Fruit fly (Drosophila melanogaster): ENCODE results near the gene CG31404.

CG31404 gene

dm6 chr3R:19377125-19377524, 1.3 kb upstream of the CG31404 start, which contains the start of gene CG31245:
CG31245 (minus strand) TSS chr3R:19377225.
- TF ChIP-seq D1 (tag; optimal IDR thresholded peaks at IDR 0.05) (no peak), CG15710 (tag; optimal IDR thresholded peaks at IDR 0.05) (no peak), CG13204 (GFP tag; optimal IDR thresholded peaks at IDR 0.05) (no peak), CG32121 (GFP tag; IDR thresholded peaks at IDR 0.05) (no peak), CG4496 (GFP tag; IDR thresholded peaks at IDR 0.05) (no peak), CG8159 (tag; optimal IDR thresholded peaks at IDR 0.05) (no peak), gl (tag; optimal IDR thresholded peaks at IDR 0.05) (no peak), EcR (GFP tag; optimal IDR thresholded peaks at IDR 0.05) (no peak), CG12605 (GFP tag; IDR thresholded peaks at IDR 0.05) (no peak), CG9948 (tag; optimal IDR thresholded peaks at IDR 0.05) (no peak), Pif1A (GFP tag; optimal IDR thresholded peaks at IDR 0.05) (no peak), CG10348 (GFP tag; IDR thresholded peaks at IDR 0.05) (no peak)

- TF ChIP-seq D1 (tag; optimal IDR thresholded peaks at IDR 0.05): no peak
- TF ChIP-seq CG14655 (GFP tag; optimal IDR thresholded peaks at IDR 0.05): no peak
- no peak for TF ChIP-seq rn (GFP tag; IDR thresholded peaks at IDR 0.05)
- TF ChIP-seq CG15710 (tag; optimal IDR thresholded peaks at IDR 0.05): no peak
- TF ChIP-seq CG4496 (GFP tag; IDR thresholded peaks at IDR 0.05): no peak
- TF ChIP-seq CG8159 (tag; optimal IDR thresholded peaks at IDR 0.05): no peak
- TF ChIP-seq CG32121 (GFP tag; IDR thresholded peaks at IDR 0.05): no peak
- TF ChIP-seq Pif1B (GFP tag; optimal IDR thresholded peaks at IDR 0.05): no peak
- no peak for TF ChIP-seq fd96Ca (GFP tag; IDR thresholded peaks at IDR 0.05)
- no peak for TF ChIP-seq CG10348 (GFP tag; IDR thresholded peaks at IDR 0.05)
- no peak for TF ChIP-seq EcR (GFP tag; optimal IDR thresholded peaks at IDR 0.05)
- TF ChIP-seq CG8301 (tag; optimal IDR thresholded peaks at IDR 0.05): no peak
- no peak for TF ChIP-seq CG13204 (GFP tag; optimal IDR thresholded peaks at IDR 0.05)
- no peak for TF ChIP-seq Pif1A (GFP tag; optimal IDR thresholded peaks at IDR 0.05)
- TF ChIP-seq gl (tag; optimal IDR thresholded peaks at IDR 0.05): no peak
Observed at dm6 chr3R:19374689-19375088, 1.1 kb downstream of the CG31404 start, which contains the start of gene CG3581. CG3581 (minus strand) TSS chr3R:19374789.

dm6 chr3R:19370693-19371092, 5.1 kb downstream of the CG31404 start:
- TF ChIP-seq CG17806 (tag; optimal IDR thresholded peaks at IDR 0.05) (no peak), CG4496 (GFP tag; IDR thresholded peaks at IDR 0.05) (no peak), EcR (GFP tag; optimal IDR thresholded peaks at IDR 0.05) (no peak), fd96Ca (GFP tag; IDR thresholded peaks at IDR 0.05) (no peak), rn (GFP tag; IDR thresholded peaks at IDR 0.05) (no peak), CG15710 (tag; optimal IDR thresholded peaks at IDR 0.05) (no peak), Pif1B (GFP tag; optimal IDR thresholded peaks at IDR 0.05) (no peak), CG9948 (tag; optimal IDR thresholded peaks at IDR 0.05) (no peak), gl (tag; optimal IDR thresholded peaks at IDR 0.05) (no peak), CG8159 (tag; optimal IDR thresholded peaks at IDR 0.05) (no peak), CG10348 (GFP tag; IDR thresholded peaks at IDR 0.05) (no peak), CG32121 (GFP tag; IDR thresholded peaks at IDR 0.05) (no peak), CG13204 (GFP tag; optimal IDR thresholded peaks at IDR 0.05) (no peak), D1 (tag; optimal IDR thresholded peaks at IDR 0.05) (no peak), Pif1A (GFP tag; optimal IDR thresholded peaks at IDR 0.05) (no peak), Ets98B (GFP tag; IDR thresholded peaks at IDR 0.05) (no peak), CG34367 (tag; optimal IDR thresholded peaks at IDR 0.05) (no peak), CG14655 (GFP tag; optimal IDR thresholded peaks at IDR 0.05) (no peak), Snoo (tag; optimal IDR thresholded peaks at IDR 0.05) (no peak)

- no peak for TF ChIP-seq gl (tag; optimal IDR thresholded peaks at IDR 0.05)
- TF ChIP-seq fd96Ca (GFP tag; IDR thresholded peaks at IDR 0.05): no peak
- TF ChIP-seq CG10348 (GFP tag; IDR thresholded peaks at IDR 0.05): no peak
- no peak for TF ChIP-seq CG12605 (GFP tag; IDR thresholded peaks at IDR 0.05)
- no peak for TF ChIP-seq CG14655 (GFP tag; optimal IDR thresholded peaks at IDR 0.05)
- no peak for TF ChIP-seq CG4496 (GFP tag; IDR thresholded peaks at IDR 0.05)
- no peak for TF ChIP-seq Pif1A (GFP tag; optimal IDR thresholded peaks at IDR 0.05)
- TF ChIP-seq CG32121 (GFP tag; IDR thresholded peaks at IDR 0.05): no peak
- TF ChIP-seq CG8301 (tag; optimal IDR thresholded peaks at IDR 0.05): no peak
- no peak for TF ChIP-seq Ets98B (GFP tag; IDR thresholded peaks at IDR 0.05)
- TF ChIP-seq rn (GFP tag; IDR thresholded peaks at IDR 0.05): no peak
- no peak for TF ChIP-seq Pif1B (GFP tag; optimal IDR thresholded peaks at IDR 0.05)
- no peak for TF ChIP-seq CG34367 (tag; optimal IDR thresholded peaks at IDR 0.05)
- TF ChIP-seq EcR (GFP tag; optimal IDR thresholded peaks at IDR 0.05): no peak
- TF ChIP-seq CG9948 (tag; optimal IDR thresholded peaks at IDR 0.05): no peak
- no peak for TF ChIP-seq Snoo (tag; optimal IDR thresholded peaks at IDR 0.05)
- TF ChIP-seq CG8159 (tag; optimal IDR thresholded peaks at IDR 0.05): no peak
- TF ChIP-seq CG13204 (GFP tag; optimal IDR thresholded peaks at IDR 0.05): no peak
Observed at dm6 chr3R:19369060-19369459, 6.8 kb downstream of the CG31404 start.

dm6 chr3R:19362879-19363278, 12.9 kb downstream of the CG31404 start:
- TF ChIP-seq Snoo (tag; optimal IDR thresholded peaks at IDR 0.05) (peak; percentile 6), CG8301 (tag; optimal IDR thresholded peaks at IDR 0.05) (no peak), CG15710 (tag; optimal IDR thresholded peaks at IDR 0.05) (no peak), fd96Ca (GFP tag; IDR thresholded peaks at IDR 0.05) (no peak)

dm6 chr3R:19353751-19354150, 22.1 kb downstream of the CG31404 start, which contains the start of gene CG43203:
CG43203 (plus strand) TSS chr3R:19354051.
- TF ChIP-seq fd96Ca (GFP tag; IDR thresholded peaks at IDR 0.05): no peak
- no peak for TF ChIP-seq CG8301 (tag; optimal IDR thresholded peaks at IDR 0.05)
- TF ChIP-seq CG9948 (tag; optimal IDR thresholded peaks at IDR 0.05): no peak
- no peak for TF ChIP-seq D1 (tag; optimal IDR thresholded peaks at IDR 0.05)
- TF ChIP-seq Pif1B (GFP tag; optimal IDR thresholded peaks at IDR 0.05): no peak
- TF ChIP-seq Snoo (tag; optimal IDR thresholded peaks at IDR 0.05): no peak
- no peak for TF ChIP-seq rn (GFP tag; IDR thresholded peaks at IDR 0.05)
